Worm (Caenorhabditis elegans) whole organism, early embryonic: ENCODE results near the gene mrpl-36.

Experiments used
- B0310.2 ChIP-seq: sonication (generic microtip); optimal IDR thresholded peaks from 2 replicates; lab custom pipeline; 2016; ENCODE audit warnings: mild to moderate bottlenecking, missing genetic modification characterization, missing compliant biosample characterization
- ama-1 ChIP-seq: fragments of 150-350 bp; optimal IDR thresholded peaks from 2 replicates; lab custom pipeline; 2014
- ceh-13 ChIP-seq: fragments of 200-800 bp; sonication (Bioruptor generic); optimal IDR thresholded peaks from 2 replicates; lab custom pipeline; 2018; ENCODE audit warnings: mild to moderate bottlenecking, missing genetic modification characterization, missing compliant biosample characterization
- ceh-36 ChIP-seq: sonication (generic microtip); optimal IDR thresholded peaks from 2 replicates; lab custom pipeline; 2016; ENCODE audit warnings: missing genetic modification characterization, inconsistent platforms, missing compliant biosample characterization
- ets-7 ChIP-seq: sonication (generic microtip); optimal IDR thresholded peaks from 2 replicates; lab custom pipeline; 2016; ENCODE audit warnings: missing genotype, missing genetic modification characterization, missing compliant biosample characterization
- flt-1 ChIP-seq: fragments of 200-800 bp; sonication (Bioruptor generic); IDR thresholded peaks from 2 replicates; pipeline ENCODE4 v1.3.6; 2022; ENCODE audit warnings: missing genetic modification characterization, missing compliant biosample characterization
- hmbx-1 ChIP-seq: sonication (generic microtip); optimal IDR thresholded peaks from 2 replicates; lab custom pipeline; 2016; ENCODE audit warnings: mild to moderate bottlenecking, missing genetic modification characterization, missing compliant biosample characterization
- hnd-1 ChIP-seq: sonication (generic microtip); optimal IDR thresholded peaks from 2 replicates; lab custom pipeline; 2016; ENCODE audit warnings: missing genetic modification characterization, missing compliant biosample characterization
- pes-1 ChIP-seq: fragments of 200-800 bp; sonication (Bioruptor generic); IDR thresholded peaks from 2 replicates; pipeline ENCODE4 v1.3.6; 2022; ENCODE audit warnings: missing genetic modification reagents, missing genetic modification characterization, missing compliant biosample characterization
- scrt-1 ChIP-seq: fragments of 200-800 bp; sonication (Bioruptor generic); IDR thresholded peaks from 2 replicates; pipeline ENCODE4 v1.3.6; 2022; ENCODE audit warnings: missing genetic modification characterization, missing compliant biosample characterization
- sea-1 ChIP-seq: fragments of 200-800 bp; sonication (Bioruptor generic); conservative IDR thresholded peaks from 2 replicates; pipeline ENCODE4 v1.3.6; 2022; ENCODE audit warnings: missing genetic modification characterization, missing compliant biosample characterization
- tbx-11 ChIP-seq: fragments of 200-800 bp; sonication (Bioruptor generic); IDR thresholded peaks from 2 replicates; pipeline ENCODE4 v1.3.6; 2022; ENCODE audit warnings: missing genetic modification characterization, missing compliant biosample characterization
- tbx-37 ChIP-seq: fragments of 200-800 bp; sonication (Bioruptor generic); conservative IDR thresholded peaks from 2 replicates; pipeline ENCODE4 v1.3.6; 2022; ENCODE audit warnings: missing genetic modification reagents, missing genetic modification characterization, missing compliant biosample characterization
- tra-4 ChIP-seq: sonication (generic microtip); optimal IDR thresholded peaks from 2 replicates; lab custom pipeline; 2017; ENCODE audit warnings: missing genetic modification characterization, missing compliant biosample characterization

- TF ChIP-seq tbx-37 (no peak), ceh-13 (no peak), tbx-11 (GFP tag; lab: Robert Waterston, UW) (no peak), ets-7 (tag; lab: Kevin White, UChicago) (no peak), ceh-36 (tag; lab: Kevin White, UChicago) (no peak), sea-1 (GFP tag; lab: Robert Waterston, UW) (no peak), flt-1 (GFP tag; lab: Robert Waterston, UW) (no peak), pes-1 (no peak), ama-1 (no peak), hnd-1 (tag; lab: Kevin White, UChicago) (no peak), B0310.2 (tag; lab: Kevin White, UChicago) (no peak), hmbx-1 (tag; lab: Kevin White, UChicago) (no peak), tra-4 (tag; lab: Kevin White, UChicago) (no peak), scrt-1 (GFP tag; lab: Robert Waterston, UW) (no peak)
These were observed 13.0 kb downstream of the mrpl-36 start, which contains the start of gene K11H3.8 for ce11 chrIII:9834888-9835287.
